Fruit fly (Drosophila melanogaster) whole organism, embryonic: ENCODE results near the gene CG15382.

Source experiments
- Antp ChIP-seq: fragments of 200-800 bp; sonication (Bioruptor generic); optimal IDR thresholded peaks from 3 replicates; lab custom pipeline; 2016; ENCODE audit warnings: missing biosample characterization, missing genetic modification characterization
- Atf-2 ChIP-seq: fragments of 200-800 bp; sonication (Bioruptor generic); optimal IDR thresholded peaks from 2 replicates; lab custom pipeline; 2016; ENCODE audit warnings: missing biosample characterization, missing genetic modification characterization
- Atf3 ChIP-seq: fragments of 200-800 bp; sonication (Bioruptor generic); optimal IDR thresholded peaks from 3 replicates; lab custom pipeline; 2016; ENCODE audit warnings: missing biosample characterization, missing genetic modification characterization
- CG12236 ChIP-seq: fragments of 200-800 bp; sonication (Bioruptor generic); optimal IDR thresholded peaks from 2 replicates; lab custom pipeline; 2016; ENCODE audit warnings: missing biosample characterization, missing genetic modification characterization
- CG14050 ChIP-seq: fragments of 200-800 bp; sonication (Bioruptor generic); IDR thresholded peaks from 3 replicates; pipeline ENCODE4 v1.3.6; 2022; ENCODE audit warnings: missing biosample characterization, missing genetic modification characterization
- CG14441 ChIP-seq: fragments of 200-800 bp; sonication (Bioruptor generic); IDR thresholded peaks from 2 replicates; pipeline ENCODE4 v1.3.6; 2022; ENCODE audit warnings: missing biosample characterization, missing genetic modification characterization
- CG15011 ChIP-seq: fragments of 200-800 bp; sonication (Bioruptor generic); optimal IDR thresholded peaks from 3 replicates; lab custom pipeline; 2018; ENCODE audit warnings: missing biosample characterization, mild to moderate bottlenecking, missing genetic modification characterization
- CG17361 ChIP-seq: fragments of 200-800 bp; sonication (Bioruptor generic); IDR thresholded peaks from 3 replicates; pipeline ENCODE4 v1.3.6; 2022; ENCODE audit warnings: missing biosample characterization, missing genetic modification characterization
- CG2120 ChIP-seq: fragments of 200-800 bp; sonication (Bioruptor generic); optimal IDR thresholded peaks from 3 replicates; lab custom pipeline; 2016; ENCODE audit warnings: missing biosample characterization, missing genetic modification characterization
- CG3065 ChIP-seq: fragments of 200-800 bp; sonication (Bioruptor generic); optimal IDR thresholded peaks from 2 replicates; lab custom pipeline; 2016; ENCODE audit warnings: missing biosample characterization, missing genetic modification characterization
- CG43689 ChIP-seq: fragments of 200-800 bp; sonication (Bioruptor generic); IDR thresholded peaks from 2 replicates; pipeline ENCODE4 v1.3.6; 2022; ENCODE audit warnings: missing biosample characterization, missing genetic modification characterization
- CG6175 ChIP-seq: fragments of 200-800 bp; sonication (Bioruptor generic); IDR thresholded peaks from 3 replicates; pipeline ENCODE4 v1.3.6; 2022; ENCODE audit warnings: missing biosample characterization, missing genetic modification characterization
- CG6654 ChIP-seq: fragments of 200-800 bp; sonication (Bioruptor generic); optimal IDR thresholded peaks from 2 replicates; lab custom pipeline; 2017; ENCODE audit warnings: missing biosample characterization, mild to moderate bottlenecking, missing genetic modification characterization
- CG6854 ChIP-seq: fragments of 200-800 bp; sonication (Bioruptor generic); optimal IDR thresholded peaks from 3 replicates; lab custom pipeline; 2017; ENCODE audit warnings: missing biosample characterization, mild to moderate bottlenecking, missing genetic modification characterization
- CG7745 ChIP-seq: fragments of 200-800 bp; sonication (Bioruptor generic); optimal IDR thresholded peaks from 2 replicates; lab custom pipeline; 2018; ENCODE audit warnings: missing biosample characterization, mild to moderate bottlenecking, missing genetic modification characterization, moderate library complexity
- CG7839 ChIP-seq: fragments of 200-800 bp; sonication (Bioruptor generic); optimal IDR thresholded peaks from 3 replicates; lab custom pipeline; 2018; ENCODE audit warnings: missing biosample characterization, mild to moderate bottlenecking, missing genetic modification characterization, moderate library complexity
- CG7928 ChIP-seq: fragments of 200-800 bp; sonication (Bioruptor generic); optimal IDR thresholded peaks from 2 replicates; lab custom pipeline; 2017; ENCODE audit warnings: missing biosample characterization, mild to moderate bottlenecking, missing genetic modification characterization
- CG9797 ChIP-seq: fragments of 200-800 bp; sonication (Bioruptor generic); optimal IDR thresholded peaks from 3 replicates; lab custom pipeline; 2018; ENCODE audit warnings: missing biosample characterization, mild to moderate bottlenecking, missing genetic modification characterization
- D19A ChIP-seq: fragments of 200-800 bp; optimal IDR thresholded peaks from 3 replicates; lab custom pipeline; 2019; ENCODE audit warnings: missing biosample characterization, mild to moderate bottlenecking, missing genetic modification characterization, moderate library complexity
- Fer1 ChIP-seq: fragments of 200-800 bp; sonication (Bioruptor generic); optimal IDR thresholded peaks from 2 replicates; lab custom pipeline; 2017; ENCODE audit warnings: missing biosample characterization, mild to moderate bottlenecking, missing genetic modification characterization
- Hr3 ChIP-seq: fragments of 200-800 bp; sonication (Bioruptor generic); optimal IDR thresholded peaks from 3 replicates; lab custom pipeline; 2016; ENCODE audit warnings: missing biosample characterization, missing genetic modification characterization
- Lpt ChIP-seq: fragments of >200 bp; optimal IDR thresholded peaks from 2 replicates; lab custom pipeline; 2018; ENCODE audit warnings: missing biosample characterization, missing genetic modification characterization
- Mrtf ChIP-seq: fragments of 200-800 bp; sonication (Bioruptor generic); IDR thresholded peaks from 3 replicates; pipeline ENCODE4 v1.3.6; 2022; ENCODE audit warnings: missing biosample characterization, missing genetic modification characterization
- Pdp1 ChIP-seq, 2 experiments: fragments of 200-800 bp; sonication (Bioruptor generic); optimal IDR thresholded peaks; 3 replicates each; lab custom pipeline; 2016; ENCODE audit warnings: missing biosample characterization in 2 of 2, missing genetic modification characterization in 2 of 2, mild to moderate bottlenecking in 1 of 2, moderate library complexity in 1 of 2
- Ptx1 ChIP-seq: fragments of 200-800 bp; sonication (Bioruptor generic); IDR thresholded peaks from 2 replicates; pipeline ENCODE4 v1.3.6; 2022; ENCODE audit warnings: missing biosample characterization, missing genetic modification characterization
- Side ChIP-seq: fragments of 200-800 bp; sonication (Bioruptor generic); optimal IDR thresholded peaks from 2 replicates; lab custom pipeline; 2016; ENCODE audit warnings: missing biosample characterization, missing genetic modification characterization
- Sox102F ChIP-seq: fragments of 200-800 bp; sonication (Bioruptor generic); optimal IDR thresholded peaks from 2 replicates; lab custom pipeline; 2018; ENCODE audit warnings: missing biosample characterization, mild to moderate bottlenecking, missing genetic modification characterization, moderate library complexity
- bcd ChIP-seq: fragments of 200-800 bp; sonication (Bioruptor generic); optimal IDR thresholded peaks from 2 replicates; lab custom pipeline; 2017; ENCODE audit warnings: missing biosample characterization, mild to moderate bottlenecking, missing genetic modification characterization
- chn ChIP-seq: fragments of 200-800 bp; sonication (Bioruptor generic); optimal IDR thresholded peaks from 2 replicates; lab custom pipeline; 2016; ENCODE audit warnings: missing biosample characterization, missing genetic modification characterization
- ci ChIP-seq: fragments of 200-800 bp; sonication (Bioruptor generic); IDR thresholded peaks from 3 replicates; pipeline ENCODE4 v1.3.6; 2022; ENCODE audit warnings: missing biosample characterization, missing genetic modification characterization
- da ChIP-seq: fragments of 200-800 bp; sonication (Bioruptor generic); optimal IDR thresholded peaks from 2 replicates; lab custom pipeline; 2016; ENCODE audit warnings: missing biosample characterization, missing genetic modification characterization
- dimm ChIP-seq: fragments of 200-800 bp; sonication (Bioruptor generic); IDR thresholded peaks from 2 replicates; pipeline ENCODE4 v1.3.6; 2022; ENCODE audit warnings: missing biosample characterization, missing genetic modification characterization
- disco-r ChIP-seq: fragments of 200-800 bp; sonication (Bioruptor generic); optimal IDR thresholded peaks from 2 replicates; lab custom pipeline; 2016; ENCODE audit warnings: missing biosample characterization, missing genetic modification characterization
- emc ChIP-seq: fragments of 200-800 bp; sonication (Bioruptor generic); optimal IDR thresholded peaks from 2 replicates; lab custom pipeline; 2016; ENCODE audit warnings: missing biosample characterization, missing genetic modification characterization
- ems ChIP-seq: fragments of 200-800 bp; sonication (Bioruptor generic); optimal IDR thresholded peaks from 3 replicates; lab custom pipeline; 2016; ENCODE audit warnings: missing biosample characterization, missing genetic modification characterization
- exex ChIP-seq: fragments of 200-800 bp; sonication (Bioruptor generic); optimal IDR thresholded peaks from 4 replicates; lab custom pipeline; 2018; ENCODE audit warnings: missing biosample characterization, mild to moderate bottlenecking, missing genetic modification characterization, moderate library complexity
- fd64A ChIP-seq: fragments of 200-800 bp; sonication (Bioruptor generic); optimal IDR thresholded peaks from 3 replicates; lab custom pipeline; 2018; ENCODE audit warnings: missing biosample characterization, mild to moderate bottlenecking, missing genetic modification characterization
- ind ChIP-seq: fragments of 200-800 bp; sonication (Bioruptor generic); optimal IDR thresholded peaks from 3 replicates; lab custom pipeline; 2016; ENCODE audit warnings: missing biosample characterization, missing genetic modification characterization
- peb ChIP-seq: fragments of 200-800 bp; sonication (Bioruptor generic); IDR thresholded peaks from 2 replicates; pipeline ENCODE4 v1.3.6; 2022; ENCODE audit warnings: missing biosample characterization, missing genetic modification characterization
- pita ChIP-seq: fragments of 200-800 bp; sonication (Bioruptor generic); optimal IDR thresholded peaks from 2 replicates; lab custom pipeline; 2017; ENCODE audit warnings: missing biosample characterization, mild to moderate bottlenecking, missing genetic modification characterization
- pnt ChIP-seq: fragments of 200-800 bp; sonication (Bioruptor generic); optimal IDR thresholded peaks from 3 replicates; lab custom pipeline; 2016; ENCODE audit warnings: missing biosample characterization, missing genetic modification characterization
- rib ChIP-seq: fragments of 200-800 bp; sonication (Bioruptor generic); IDR thresholded peaks from 2 replicates; pipeline ENCODE4 v1.3.6; 2022; ENCODE audit warnings: missing biosample characterization, missing genetic modification characterization
- sqz ChIP-seq: fragments of 200-800 bp; sonication (Bioruptor generic); optimal IDR thresholded peaks from 3 replicates; lab custom pipeline; 2018; ENCODE audit warnings: missing biosample characterization, mild to moderate bottlenecking, missing genetic modification characterization
- ssp ChIP-seq: fragments of 200-800 bp; sonication (Bioruptor generic); IDR thresholded peaks from 2 replicates; pipeline ENCODE4 v1.3.6; 2022; ENCODE audit warnings: missing biosample characterization, missing genetic modification characterization
- stwl ChIP-seq: fragments of 200-800 bp; sonication (Bioruptor generic); optimal IDR thresholded peaks from 3 replicates; lab custom pipeline; 2018; ENCODE audit warnings: missing biosample characterization, mild to moderate bottlenecking, missing genetic modification characterization, moderate library complexity
- tap ChIP-seq: fragments of 200-800 bp; optimal IDR thresholded peaks from 3 replicates; lab custom pipeline; 2019; ENCODE audit warnings: missing biosample characterization, mild to moderate bottlenecking, missing genetic modification characterization, moderate library complexity
- tgo ChIP-seq: fragments of 200-800 bp; sonication (Bioruptor generic); IDR thresholded peaks from 3 replicates; pipeline ENCODE4 v1.3.6; 2022; ENCODE audit warnings: missing biosample characterization, missing genetic modification characterization
- unc-4 ChIP-seq: fragments of 200-800 bp; sonication (Bioruptor generic); IDR thresholded peaks from 2 replicates; pipeline ENCODE4 v1.3.6; 2022; ENCODE audit warnings: missing biosample characterization, missing genetic modification characterization; ENCODE audit not compliant: partially characterized antibody
- unpg ChIP-seq: fragments of 200-800 bp; sonication (Bioruptor generic); optimal IDR thresholded peaks from 3 replicates; lab custom pipeline; 2018; ENCODE audit warnings: missing biosample characterization, mild to moderate bottlenecking, missing genetic modification characterization, moderate library complexity
- vfl ChIP-seq: fragments of 200-800 bp; sonication (Bioruptor generic); optimal IDR thresholded peaks from 2 replicates; lab custom pipeline; 2016; ENCODE audit warnings: missing biosample characterization, missing genetic modification characterization

Gene CG15382

dm6 chr2L:2202018-2202852, 46.7 kb downstream of the CG15382 start (continued):
- TF ChIP-seq unc-4 (GFP tag; lab: Robert Waterston, UW) (no peak), pnt (GFP tag; lab: Kevin White, UChicago) (peak; percentile 98), fd64A (GFP tag; lab: Kevin White, UChicago) (peak; percentile 99), CG43689 (GFP tag; lab: Robert Waterston, UW) (peak; percentile 93), unpg (GFP tag; lab: Kevin White, UChicago) (peak; percentile 99), pita (GFP tag; lab: Kevin White, UChicago) (no peak), ssp (GFP tag; lab: Robert Waterston, UW) (peak; percentile 94), bcd (peak; percentile 97), da (GFP tag; lab: Kevin White, UChicago) (peak; percentile 95), CG7839 (peak; percentile 99), disco-r (GFP tag; lab: Kevin White, UChicago) (peak; percentile 96), CG6654 (GFP tag; lab: Kevin White, UChicago) (peak; percentile 94), CG2120 (GFP tag; lab: Kevin White, UChicago) (peak; percentile 37), rib (peak; percentile 47; the same call in 1 of the 2 replicates), Atf3 (GFP tag; lab: Kevin White, UChicago) (peak; percentile 98), CG17361 (GFP tag; lab: Robert Waterston, UW) (peak; percentile 99), Side (GFP tag; lab: Kevin White, UChicago) (peak; percentile 98), Mrtf (GFP tag; lab: Robert Waterston, UW) (peak; percentile 97), ci (GFP tag; lab: Robert Waterston, UW) (peak; percentile 100), CG7745 (tag; lab: Kevin White, UChicago) (peak; percentile 98), Atf-2 (peak; percentile 98), Ptx1 (GFP tag; lab: Robert Waterston, UW) (peak; percentile 98), Pdp1 (GFP tag; optimal IDR thresholded peaks at IDR 0.05; lab: Kevin White, UChicago) (peak; percentile 97 to 98), CG9797 (peak; percentile 72), Hr3 (GFP tag; lab: Kevin White, UChicago) (peak; percentile 98), emc (GFP tag; lab: Kevin White, UChicago) (peak; percentile 66), Lpt (GFP tag; lab: Kevin White, UChicago) (no peak), vfl (GFP tag; lab: Kevin White, UChicago) (peak; percentile 88), ind (GFP tag; lab: Kevin White, UChicago) (peak; percentile 97), dimm (peak; percentile 99), CG15011 (peak; percentile 95), CG14441 (GFP tag; lab: Robert Waterston, UW) (peak; percentile 98), tgo (GFP tag; lab: Robert Waterston, UW) (peak; percentile 98), CG6854 (peak; percentile 87), CG12236 (GFP tag; lab: Kevin White, UChicago) (peak; percentile 98), ems (peak; percentile 98), CG7928 (GFP tag; lab: Kevin White, UChicago) (peak; percentile 44), CG14050 (peak; percentile 98), CG6175 (peak; percentile 77), chn (GFP tag; lab: Kevin White, UChicago) (peak; percentile 99), Antp (GFP tag; lab: Kevin White, UChicago) (peak; percentile 97), CG3065 (GFP tag; lab: Kevin White, UChicago) (peak; percentile 96), D19A (tag; lab: Kevin White, UChicago) (peak; percentile 98), tap (tag; lab: Kevin White, UChicago) (peak; percentile 99), exex (tag; lab: Kevin White, UChicago) (peak; percentile 59), peb (GFP tag; lab: Robert Waterston, UW) (peak; percentile 99), sqz (GFP tag; lab: Kevin White, UChicago) (peak; percentile 98), Fer1 (peak; percentile 92), Sox102F (GFP tag; lab: Kevin White, UChicago) (peak; percentile 100), stwl (tag; lab: Kevin White, UChicago) (peak; percentile 96)
